Worm (Caenorhabditis elegans) whole organism, L3 larva: ENCODE data around the gene C02B8.3.
"Not testable (repeated sequence)": the region's sequence is repeated elsewhere in the genome, so short reads cannot be mapped to it uniquely, and the experiment has no call there.

ENCODE experiments used
- R02D3.7 ChIP-seq: fragments of 150-350 bp; optimal IDR thresholded peaks from 2 replicates; lab custom pipeline; 2014; ENCODE audit warnings: missing biosample characterization, missing genetic modification characterization
- ZK546.5 ChIP-seq: sonication (generic microtip); optimal IDR thresholded peaks from 2 replicates; lab custom pipeline; 2017; ENCODE audit warnings: missing biosample characterization, missing genetic modification characterization
- aly-2 ChIP-seq: fragments of 150-350 bp; optimal IDR thresholded peaks from 2 replicates; lab custom pipeline; 2014; ENCODE audit warnings: missing biosample characterization, missing genetic modification characterization
- ceh-28 ChIP-seq: fragments of 150-350 bp; optimal IDR thresholded peaks from 2 replicates; lab custom pipeline; 2014; ENCODE audit warnings: missing biosample characterization, missing genetic modification reagents, missing genetic modification characterization
- ceh-82 ChIP-seq: fragments of 150-350 bp; optimal IDR thresholded peaks from 2 replicates; lab custom pipeline; 2014; ENCODE audit warnings: missing biosample characterization, missing genetic modification characterization
- egl-27 ChIP-seq: sonication (generic microtip); optimal IDR thresholded peaks from 4 replicates; lab custom pipeline; 2017; ENCODE audit warnings: missing biosample characterization, missing genetic modification reagents, missing genetic modification characterization
- egl-5 ChIP-seq: fragments of 150-350 bp; optimal IDR thresholded peaks from 2 replicates; lab custom pipeline; 2017; ENCODE audit warnings: missing biosample characterization, missing genetic modification reagents, missing genetic modification characterization, inconsistent platforms
- elt-2 ChIP-seq: sonication (generic microtip); optimal IDR thresholded peaks from 2 replicates; lab custom pipeline; 2016; ENCODE audit warnings: missing genetic modification reagents, mild to moderate bottlenecking, missing genetic modification characterization, missing compliant biosample characterization
- eor-1 ChIP-seq, 2 experiments: fragments of 150-350 bp; optimal IDR thresholded peaks; 2 replicates each; lab custom pipeline; 2014 to 2018; ENCODE audit warnings: missing biosample characterization in 2 of 2, missing genetic modification characterization in 2 of 2
- fkh-10 ChIP-seq: sonication (generic microtip); optimal IDR thresholded peaks from 2 replicates; lab custom pipeline; 2017; ENCODE audit warnings: missing biosample characterization, missing genetic modification reagents, missing genetic modification characterization
- fkh-2 ChIP-seq: fragments of 150-350 bp; optimal IDR thresholded peaks from 2 replicates; lab custom pipeline; 2014; ENCODE audit warnings: missing biosample characterization, missing genetic modification reagents, missing genetic modification characterization
- fos-1 ChIP-seq: fragments of 150-350 bp; optimal IDR thresholded peaks from 2 replicates; lab custom pipeline; 2014; ENCODE audit warnings: missing biosample characterization, missing genetic modification characterization
- hmg-11 ChIP-seq: sonication (generic microtip); optimal IDR thresholded peaks from 2 replicates; lab custom pipeline; 2016; ENCODE audit warnings: missing genetic modification characterization, missing compliant biosample characterization
- jun-1 ChIP-seq: fragments of 150-350 bp; optimal IDR thresholded peaks from 2 replicates; lab custom pipeline; 2014; ENCODE audit warnings: missing biosample characterization, missing genetic modification reagents, missing genetic modification characterization
- lin-15B ChIP-seq: fragments of 150-350 bp; optimal IDR thresholded peaks from 2 replicates; lab custom pipeline; 2014; ENCODE audit warnings: missing biosample characterization, missing genetic modification characterization
- nfya-1 ChIP-seq: sonication (generic microtip); optimal IDR thresholded peaks from 2 replicates; lab custom pipeline; 2017; ENCODE audit warnings: missing genetic modification characterization, mild to moderate bottlenecking, missing compliant biosample characterization, antibody characterized with exemption, moderate library complexity; ENCODE audit not compliant: insufficient read depth
- nhr-12 ChIP-seq: fragments of 150-350 bp; optimal IDR thresholded peaks from 2 replicates; lab custom pipeline; 2014; ENCODE audit warnings: missing biosample characterization, missing genetic modification characterization
- nhr-23 ChIP-seq: fragments of 150-350 bp; optimal IDR thresholded peaks from 2 replicates; lab custom pipeline; 2014; ENCODE audit warnings: missing biosample characterization, missing genetic modification reagents, missing genetic modification characterization
- nhr-25 ChIP-seq: sonication (generic microtip); optimal IDR thresholded peaks from 2 replicates; lab custom pipeline; 2017; ENCODE audit warnings: missing biosample characterization, missing genetic modification characterization
- nhr-28 ChIP-seq: fragments of 150-350 bp; optimal IDR thresholded peaks from 2 replicates; lab custom pipeline; 2014; ENCODE audit warnings: missing biosample characterization, missing genetic modification characterization
- nhr-43 ChIP-seq: sonication (generic microtip); optimal IDR thresholded peaks from 2 replicates; lab custom pipeline; 2016; ENCODE audit warnings: mild to moderate bottlenecking, missing genetic modification characterization, missing compliant biosample characterization; ENCODE audit not compliant: poor library complexity, severe bottlenecking
- nhr-67 ChIP-seq: fragments of 150-350 bp; optimal IDR thresholded peaks from 2 replicates; lab custom pipeline; 2014; ENCODE audit warnings: missing biosample characterization, missing genetic modification characterization
- nhr-76 ChIP-seq: fragments of 150-350 bp; sonication (generic microtip); optimal IDR thresholded peaks from 5 replicates; lab custom pipeline; 2014; ENCODE audit warnings: missing biosample characterization, missing genetic modification characterization
- nhr-77 ChIP-seq: fragments of 150-350 bp; optimal IDR thresholded peaks from 2 replicates; lab custom pipeline; 2014; ENCODE audit warnings: missing biosample characterization, missing genetic modification characterization
- pha-4 ChIP-seq: fragments of 150-350 bp; optimal IDR thresholded peaks from 2 replicates; lab custom pipeline; 2014; ENCODE audit warnings: missing biosample characterization, missing genetic modification reagents, missing genetic modification characterization
- pqm-1 ChIP-seq: fragments of 150-350 bp; optimal IDR thresholded peaks from 2 replicates; lab custom pipeline; 2017; ENCODE audit warnings: missing biosample characterization, missing genetic modification characterization, inconsistent platforms
- sea-2 ChIP-seq: fragments of 150-350 bp; sonication (generic microtip); optimal IDR thresholded peaks from 4 replicates; lab custom pipeline; 2014; ENCODE audit warnings: missing biosample characterization, missing genetic modification reagents, missing genetic modification characterization
- snpc-4 ChIP-seq: fragments of 150-350 bp; optimal IDR thresholded peaks from 2 replicates; lab custom pipeline; 2014; ENCODE audit warnings: missing biosample characterization, missing genetic modification characterization
- unc-39 ChIP-seq: sonication (generic microtip); optimal IDR thresholded peaks from 4 replicates; lab custom pipeline; 2017; ENCODE audit warnings: missing biosample characterization, missing genetic modification characterization
- unc-62 ChIP-seq: fragments of 150-350 bp; sonication (generic microtip); optimal IDR thresholded peaks from 4 replicates; lab custom pipeline; 2014; ENCODE audit warnings: missing biosample characterization, missing genetic modification reagents, missing genetic modification characterization
- zag-1 ChIP-seq: fragments of 150-350 bp; optimal IDR thresholded peaks from 2 replicates; lab custom pipeline; 2014; ENCODE audit warnings: missing biosample characterization, missing genetic modification characterization
- ztf-11 ChIP-seq: fragments of 150-350 bp; optimal IDR thresholded peaks from 2 replicates; lab custom pipeline; 2014; ENCODE audit warnings: missing biosample characterization, missing genetic modification characterization

C02B8.3 gene

DNA sequence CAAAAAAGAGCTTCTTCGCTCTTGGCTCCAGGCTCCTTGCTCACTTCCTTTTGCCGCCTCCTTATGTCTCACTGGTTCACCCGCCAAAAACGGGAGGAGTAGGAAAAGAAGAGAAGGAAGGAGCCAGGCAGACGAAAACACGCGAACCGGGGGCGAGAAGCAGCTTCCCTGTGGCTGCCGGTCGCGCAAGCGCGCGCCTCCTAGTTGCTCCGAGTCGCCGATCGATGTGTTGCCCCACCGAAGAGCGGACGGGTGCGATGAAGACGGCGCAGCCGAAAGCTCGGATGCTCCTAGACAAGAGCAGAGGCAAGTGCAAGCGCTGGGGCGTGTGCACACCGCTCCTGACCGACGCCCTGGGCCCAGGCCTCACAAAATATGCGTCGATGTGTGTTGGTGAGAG is 24.3 kb downstream of the C02B8.3 start (continued):
- TF ChIP-seq nhr-67 (no peak), ztf-11 (tag; lab: Kevin White, UChicago) (no peak), zag-1 (tag; lab: Kevin White, UChicago) (no peak), jun-1 (tag; lab: Kevin White, UChicago) (no peak), aly-2 (tag; lab: Kevin White, UChicago) (no peak), fkh-2 (no peak), elt-2 (no peak), egl-27 (no peak), fos-1 (no peak)

DNA sequence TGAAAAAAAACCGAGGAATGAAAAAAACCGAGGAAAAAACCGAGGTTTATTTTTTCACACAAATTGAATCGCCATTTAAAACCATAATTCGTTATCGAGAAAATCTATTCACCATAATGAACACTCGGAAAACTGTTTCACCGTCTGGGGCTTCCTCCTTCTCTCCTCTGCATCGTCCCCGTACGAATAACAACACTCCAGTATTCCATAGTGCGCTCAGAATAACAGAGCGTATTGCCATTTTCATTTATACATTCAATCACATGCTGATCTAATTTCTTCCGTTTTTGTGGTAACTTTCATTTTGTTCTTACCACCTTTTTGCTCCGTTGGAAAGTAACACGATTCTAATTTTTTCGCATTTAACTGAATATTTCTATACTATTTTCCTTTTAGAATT is 30.3 kb downstream of the C02B8.3 start, which contains the start of gene C17H11.2:
C17H11.2 (plus strand) TSS at position 397 of the 400 bp plus-strand sequence.
- TF ChIP-seq fos-1 (no peak), pha-4 (tag; lab: Kevin White, UChicago) (peak; percentile 43), R02D3.7 (no peak), snpc-4 (tag; lab: Kevin White, UChicago) (no peak), eor-1 (tag; optimal IDR thresholded peaks at IDR 0.05; lab: Kevin White, UChicago) (no peak), nfya-1 (tag; lab: Kevin White, UChicago) (no peak), nhr-23 (tag; lab: Kevin White, UChicago) (peak; percentile 41), jun-1 (tag; lab: Kevin White, UChicago) (no peak), hmg-11 (tag; lab: Kevin White, UChicago) (peak; percentile 39), ZK546.5 (tag; lab: Kevin White, UChicago) (no peak), nhr-25 (tag; lab: Kevin White, UChicago) (no peak), elt-2 (peak; percentile 33)

DNA sequence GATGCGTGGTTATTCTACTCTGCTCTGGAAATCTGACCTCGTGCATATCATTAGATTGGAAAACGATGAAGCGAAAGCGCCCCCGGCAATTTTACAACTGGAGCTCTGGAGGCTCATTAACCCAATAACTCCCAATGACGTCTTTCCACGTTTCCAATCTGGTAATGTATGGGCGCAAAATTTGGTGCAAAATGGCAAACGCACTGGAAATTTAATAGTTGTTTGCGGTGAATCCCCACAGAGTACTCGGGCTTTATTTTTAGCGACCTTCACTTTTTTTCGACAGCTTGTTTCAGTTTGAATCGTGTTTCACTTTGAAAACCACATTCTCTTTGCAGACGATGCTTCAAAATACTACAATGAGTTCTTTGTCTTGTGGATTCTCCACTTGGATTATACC is 34.4 kb downstream of the C02B8.3 start, which contains the start of gene C17H11.1:
C17H11.1 (plus strand) TSS at position 301 of the 400 bp plus-strand sequence.
- TF ChIP-seq fos-1 (no peak), nhr-28 (tag; lab: Kevin White, UChicago) (no peak), unc-39 (tag; lab: Kevin White, UChicago) (no peak), nhr-67 (no peak), ceh-28 (no peak), jun-1 (tag; lab: Kevin White, UChicago) (no peak), lin-15B (tag; lab: Kevin White, UChicago) (no peak), elt-2 (no peak), ceh-82 (tag; lab: Kevin White, UChicago) (no peak), pha-4 (tag; lab: Kevin White, UChicago) (no peak), egl-27 (no peak), nhr-43 (tag; lab: Kevin White, UChicago) (no peak), sea-2 (GFP tag; lab: Kevin White, UChicago) (no peak), snpc-4 (tag; lab: Kevin White, UChicago) (no peak), nhr-25 (tag; lab: Kevin White, UChicago) (no peak), egl-5 (tag; lab: Kevin White, UChicago) (no peak), pqm-1 (no peak), unc-62 (GFP tag; lab: Kevin White, UChicago) (no peak)

DNA sequence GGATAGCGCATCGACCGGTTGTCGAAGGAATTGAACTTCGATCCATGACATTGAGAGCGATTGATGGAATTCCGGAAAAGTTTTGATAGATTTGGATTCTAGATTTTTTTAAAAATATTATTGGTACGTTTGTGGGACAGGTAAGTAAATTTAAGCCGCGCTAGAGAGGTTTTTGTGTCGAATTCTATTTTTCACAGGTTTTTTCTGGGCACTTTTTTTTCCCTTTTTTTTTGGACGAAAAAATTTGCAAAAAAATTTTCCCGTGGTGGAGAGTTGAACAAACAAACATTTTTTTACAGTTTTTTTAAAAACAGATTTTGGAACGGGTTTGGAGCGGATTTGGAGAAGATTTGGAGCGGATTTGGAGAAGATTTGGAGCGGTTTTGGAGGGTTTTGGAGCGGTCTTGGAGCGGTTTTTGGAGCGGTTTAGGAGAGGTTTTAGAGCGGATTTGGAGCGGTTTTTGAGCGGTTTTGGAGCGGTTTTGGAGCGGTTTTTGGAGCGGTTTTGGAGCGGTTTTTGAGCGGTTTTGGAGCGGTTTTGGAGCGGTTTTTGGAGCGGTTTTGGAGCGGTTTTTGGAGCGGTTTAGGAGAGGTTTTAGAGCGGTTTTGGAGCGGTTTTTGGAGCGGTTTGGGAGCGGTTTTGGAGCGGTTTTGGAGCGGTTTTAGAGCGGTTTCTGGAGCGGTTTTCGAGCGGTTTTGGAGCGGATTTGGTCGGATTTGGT is 42.5 kb downstream of the C02B8.3 start, which contains the start of gene C17H11.4:
C17H11.4 (minus strand) TSS at position 51 of the 722 bp plus-strand sequence.
- not testable (repeated sequence) for TF ChIP-seq fkh-10 (GFP tag; lab: Kevin White, UChicago); nfya-1 (tag; lab: Kevin White, UChicago); aly-2 (tag; lab: Kevin White, UChicago)
- TF ChIP-seq, all 47 proteins: peak for 0; not testable (repeated sequence) for 47

DNA sequence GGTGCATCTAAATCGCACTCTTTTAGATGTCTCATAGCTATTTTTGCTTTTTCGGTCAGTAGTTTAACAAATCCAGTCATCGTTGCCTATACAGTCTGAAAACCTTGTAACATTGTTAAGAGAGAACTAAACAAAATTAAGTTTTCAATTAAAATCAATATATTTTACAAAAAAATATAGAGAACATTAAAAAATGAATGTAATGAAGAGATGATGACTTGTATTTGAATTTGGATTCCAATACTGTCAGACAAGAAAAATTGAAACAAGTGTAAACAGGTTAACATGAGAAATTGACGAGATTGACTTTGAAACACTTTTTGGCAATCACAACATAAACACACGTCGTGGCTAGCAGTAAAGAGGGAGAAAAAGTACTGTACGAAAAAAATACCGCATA is 45.8 kb downstream of the C02B8.3 start, which contains the start of gene C17H11.5:
C17H11.5 (minus strand) TSS at position 101 of the 400 bp plus-strand sequence.
- TF ChIP-seq aly-2 (tag; lab: Kevin White, UChicago) (no peak), nhr-77 (tag; lab: Kevin White, UChicago) (no peak), nhr-43 (tag; lab: Kevin White, UChicago) (no peak), nhr-76 (no peak), ceh-28 (no peak), nhr-12 (no peak)
- TF ChIP-seq, all 47 proteins: peak for 0
